Fruit fly (Drosophila melanogaster) whole organism, embryonic: ENCODE data around the gene CG42540.

Experiments
- Atf6 ChIP-seq: fragments of 200-800 bp; sonication (Bioruptor generic); IDR thresholded peaks from 2 replicates; pipeline ENCODE4 v1.3.6; 2022; ENCODE audit warnings: missing biosample characterization, missing genetic modification characterization
- BtbVII ChIP-seq: fragments of 200-800 bp; sonication (Bioruptor generic); optimal IDR thresholded peaks from 3 replicates; lab custom pipeline; 2017; ENCODE audit warnings: missing biosample characterization, mild to moderate bottlenecking, missing genetic modification characterization
- Bteb2 ChIP-seq: fragments of 200-800 bp; sonication (Bioruptor generic); optimal IDR thresholded peaks from 2 replicates; lab custom pipeline; 2016; ENCODE audit warnings: missing biosample characterization, missing genetic modification characterization
- CG10543 ChIP-seq: fragments of 200-800 bp; sonication (Bioruptor generic); optimal IDR thresholded peaks from 3 replicates; lab custom pipeline; 2017; ENCODE audit warnings: missing biosample characterization, mild to moderate bottlenecking, missing genetic modification characterization, moderate library complexity
- CG10979 ChIP-seq: fragments of 200-800 bp; sonication (Bioruptor generic); optimal IDR thresholded peaks from 2 replicates; lab custom pipeline; 2018; ENCODE audit warnings: missing biosample characterization, mild to moderate bottlenecking, missing genetic modification characterization, moderate library complexity
- CG11398 ChIP-seq: fragments of 200-800 bp; sonication (Bioruptor generic); optimal IDR thresholded peaks from 2 replicates; lab custom pipeline; 2016; ENCODE audit warnings: missing biosample characterization, missing genetic modification characterization
- CG14860 ChIP-seq: fragments of 200-800 bp; sonication (Bioruptor generic); IDR thresholded peaks from 3 replicates; pipeline ENCODE4 v1.3.6; 2022; ENCODE audit warnings: missing biosample characterization, missing genetic modification characterization; ENCODE audit not compliant: partially characterized antibody
- CG17568 ChIP-seq: fragments of 200-800 bp; sonication (Bioruptor generic); optimal IDR thresholded peaks from 2 replicates; lab custom pipeline; 2018; ENCODE audit warnings: missing biosample characterization, mild to moderate bottlenecking, missing genetic modification characterization, moderate library complexity
- CG17612 ChIP-seq: fragments of 200-800 bp; sonication (Bioruptor generic); IDR thresholded peaks from 2 replicates; pipeline ENCODE4 v1.3.6; 2022; ENCODE audit warnings: missing biosample characterization, missing genetic modification characterization
- CG1832 ChIP-seq: fragments of 200-800 bp; sonication (Bioruptor generic); optimal IDR thresholded peaks from 2 replicates; lab custom pipeline; 2017; ENCODE audit warnings: missing biosample characterization, mild to moderate bottlenecking, missing genetic modification characterization, inconsistent platforms
- CG18476 ChIP-seq: fragments of 200-800 bp; sonication (Bioruptor generic); optimal IDR thresholded peaks from 2 replicates; lab custom pipeline; 2016; ENCODE audit warnings: missing biosample characterization, mild to moderate bottlenecking, missing genetic modification characterization
- CG18599 ChIP-seq: fragments of 200-800 bp; sonication (Bioruptor generic); optimal IDR thresholded peaks from 3 replicates; lab custom pipeline; 2017; ENCODE audit warnings: missing biosample characterization, missing genetic modification characterization, mild to moderate bottlenecking, moderate library complexity, missing genetic modification reagents
- CG3407 ChIP-seq: fragments of 200-800 bp; sonication (Bioruptor generic); optimal IDR thresholded peaks from 2 replicates; lab custom pipeline; 2018; ENCODE audit warnings: missing biosample characterization, mild to moderate bottlenecking, missing genetic modification characterization
- CG34224 ChIP-seq: fragments of 200-800 bp; sonication (Bioruptor generic); IDR thresholded peaks from 3 replicates; pipeline ENCODE4 v1.3.6; 2022; ENCODE audit warnings: missing biosample characterization, missing genetic modification characterization; ENCODE audit not compliant: partially characterized antibody
- CG34376 ChIP-seq: fragments of 200-800 bp; sonication (Bioruptor generic); optimal IDR thresholded peaks from 2 replicates; lab custom pipeline; 2018; ENCODE audit warnings: missing biosample characterization, mild to moderate bottlenecking, missing genetic modification characterization
- CG4424 ChIP-seq: fragments of 200-800 bp; sonication (Bioruptor generic); optimal IDR thresholded peaks from 3 replicates; lab custom pipeline; 2016; ENCODE audit warnings: missing biosample characterization, missing genetic modification characterization
- CG6689 ChIP-seq: fragments of 200-800 bp; sonication (Bioruptor generic); IDR thresholded peaks from 2 replicates; pipeline ENCODE4 v1.3.6; 2022; ENCODE audit warnings: missing biosample characterization, missing genetic modification characterization
- CG8388 ChIP-seq: fragments of 200-800 bp; sonication (Bioruptor generic); optimal IDR thresholded peaks from 2 replicates; lab custom pipeline; 2019; ENCODE audit warnings: missing biosample characterization, mild to moderate bottlenecking, missing genetic modification characterization, moderate library complexity
- D19B ChIP-seq: fragments of 200-800 bp; sonication (Bioruptor generic); optimal IDR thresholded peaks from 2 replicates; lab custom pipeline; 2017; ENCODE audit warnings: missing biosample characterization, mild to moderate bottlenecking, missing genetic modification characterization
- Dp ChIP-seq: fragments of 200-800 bp; sonication (Bioruptor generic); optimal IDR thresholded peaks from 2 replicates; lab custom pipeline; 2018; ENCODE audit warnings: missing biosample characterization, mild to moderate bottlenecking, missing genetic modification characterization, moderate library complexity
- Drgx ChIP-seq: fragments of 200-800 bp; sonication (Bioruptor generic); IDR thresholded peaks from 2 replicates; pipeline ENCODE4 v1.3.6; 2022; ENCODE audit warnings: missing biosample characterization, missing genetic modification characterization
- Gug ChIP-seq: fragments of 200-800 bp; sonication (Bioruptor generic); IDR thresholded peaks from 4 replicates; pipeline ENCODE4 v1.3.6; 2022; ENCODE audit warnings: missing biosample characterization, missing genetic modification characterization
- HLHmδ ChIP-seq: fragments of 200-800 bp; sonication (Bioruptor generic); optimal IDR thresholded peaks from 2 replicates; lab custom pipeline; 2018; ENCODE audit warnings: missing biosample characterization, mild to moderate bottlenecking, missing genetic modification characterization, moderate library complexity
- HmgD ChIP-seq: fragments of 200-800 bp; sonication (Bioruptor generic); optimal IDR thresholded peaks from 3 replicates; lab custom pipeline; 2016; ENCODE audit warnings: missing biosample characterization, missing genetic modification characterization
- Jarid2 ChIP-seq: fragments of 200-800 bp; sonication (Bioruptor generic); optimal IDR thresholded peaks from 3 replicates; lab custom pipeline; 2017; ENCODE audit warnings: mild to moderate bottlenecking, missing biosample characterization, missing genetic modification reagents, missing genetic modification characterization
- MESR4 ChIP-seq: fragments of 200-800 bp; sonication (Bioruptor generic); optimal IDR thresholded peaks from 2 replicates; lab custom pipeline; 2018; ENCODE audit warnings: missing biosample characterization, mild to moderate bottlenecking, missing genetic modification characterization, moderate library complexity
- Med ChIP-seq: fragments of 200-800 bp; sonication (Bioruptor generic); peaks from one replicate; lab custom pipeline; 2016; ENCODE audit warnings: missing biosample characterization, missing genetic modification characterization, mild to moderate bottlenecking, inconsistent platforms, moderate library complexity
- Mrtf ChIP-seq: fragments of 200-800 bp; sonication (Bioruptor generic); IDR thresholded peaks from 3 replicates; pipeline ENCODE4 v1.3.6; 2022; ENCODE audit warnings: missing biosample characterization, missing genetic modification characterization
- NFAT ChIP-seq: fragments of 200-800 bp; sonication (Bioruptor generic); IDR thresholded peaks from 2 replicates; pipeline ENCODE4 v1.3.6; 2022; ENCODE audit warnings: missing biosample characterization, missing genetic modification characterization
- Opbp ChIP-seq: fragments of 200-800 bp; sonication (Bioruptor generic); IDR thresholded peaks from 3 replicates; pipeline ENCODE4 v1.3.6; 2022; ENCODE audit warnings: missing biosample characterization, missing genetic modification characterization; ENCODE audit not compliant: partially characterized antibody
- Scr ChIP-seq: fragments of 200-800 bp; sonication (Bioruptor generic); IDR thresholded peaks from 2 replicates; pipeline ENCODE4 v1.3.6; 2022; ENCODE audit warnings: missing biosample characterization, missing genetic modification characterization; ENCODE audit not compliant: partially characterized antibody
- br ChIP-seq: fragments of >200 bp; optimal IDR thresholded peaks from 2 replicates; lab custom pipeline; 2017
- cwo ChIP-seq: fragments of 200-800 bp; sonication (Bioruptor generic); optimal IDR thresholded peaks from 3 replicates; lab custom pipeline; 2017; ENCODE audit warnings: missing biosample characterization, missing genetic modification characterization, mild to moderate bottlenecking, moderate library complexity, missing genetic modification reagents
- disco-r ChIP-seq: fragments of 200-800 bp; sonication (Bioruptor generic); optimal IDR thresholded peaks from 2 replicates; lab custom pipeline; 2016; ENCODE audit warnings: missing biosample characterization, missing genetic modification characterization
- dysf ChIP-seq: fragments of 200-800 bp; sonication (Bioruptor generic); IDR thresholded peaks from 3 replicates; pipeline ENCODE4 v1.3.6; 2022; ENCODE audit warnings: missing biosample characterization, missing genetic modification characterization
- ewg ChIP-seq: fragments of 200-800 bp; sonication (Bioruptor generic); optimal IDR thresholded peaks from 3 replicates; lab custom pipeline; 2017; ENCODE audit warnings: mild to moderate bottlenecking, missing biosample characterization, missing genetic modification reagents, missing genetic modification characterization
- grau ChIP-seq: fragments of 200-800 bp; optimal IDR thresholded peaks from 3 replicates; lab custom pipeline; 2019; ENCODE audit warnings: missing biosample characterization, mild to moderate bottlenecking, missing genetic modification characterization, moderate library complexity
- grn ChIP-seq: fragments of 200-800 bp; sonication (Bioruptor generic); optimal IDR thresholded peaks from 3 replicates; lab custom pipeline; 2017; ENCODE audit warnings: missing biosample characterization, missing genetic modification characterization
- jumu ChIP-seq: fragments of 200-800 bp; sonication (Bioruptor generic); optimal IDR thresholded peaks from 3 replicates; lab custom pipeline; 2016; ENCODE audit warnings: missing biosample characterization, missing genetic modification characterization
- lbe ChIP-seq: fragments of 200-800 bp; sonication (Bioruptor generic); optimal IDR thresholded peaks from 2 replicates; lab custom pipeline; 2016; ENCODE audit warnings: missing biosample characterization, mild to moderate bottlenecking, missing genetic modification characterization
- luna ChIP-seq: fragments of 200-800 bp; sonication (Bioruptor generic); optimal IDR thresholded peaks from 2 replicates; lab custom pipeline; 2016; ENCODE audit warnings: missing biosample characterization, missing genetic modification characterization
- pho ChIP-seq: fragments of 200-800 bp; sonication (Bioruptor generic); optimal IDR thresholded peaks from 2 replicates; lab custom pipeline; 2016; ENCODE audit warnings: missing biosample characterization, missing genetic modification characterization
- schlank ChIP-seq: fragments of 200-800 bp; sonication (Bioruptor generic); optimal IDR thresholded peaks from 2 replicates; lab custom pipeline; 2018; ENCODE audit warnings: missing biosample characterization, mild to moderate bottlenecking, missing genetic modification characterization
- sens ChIP-seq: fragments of 200-800 bp; sonication (Bioruptor generic); peaks from one replicate; lab custom pipeline; 2016; ENCODE audit warnings: missing biosample characterization, missing genetic modification characterization
- slp2 ChIP-seq: fragments of 200-800 bp; sonication (Bioruptor generic); optimal IDR thresholded peaks from 2 replicates; lab custom pipeline; 2016; ENCODE audit warnings: missing biosample characterization, missing genetic modification characterization
- trh ChIP-seq: fragments of 200-800 bp; sonication (Bioruptor generic); optimal IDR thresholded peaks from 2 replicates; lab custom pipeline; 2016; ENCODE audit warnings: missing biosample characterization, missing genetic modification characterization
- unc-4 ChIP-seq: fragments of 200-800 bp; sonication (Bioruptor generic); IDR thresholded peaks from 2 replicates; pipeline ENCODE4 v1.3.6; 2022; ENCODE audit warnings: missing biosample characterization, missing genetic modification characterization; ENCODE audit not compliant: partially characterized antibody
- zf30C ChIP-seq: fragments of 200-800 bp; sonication (Bioruptor generic); optimal IDR thresholded peaks from 3 replicates; lab custom pipeline; 2018; ENCODE audit warnings: missing biosample characterization, mild to moderate bottlenecking, missing genetic modification characterization
- zfh1 ChIP-seq: fragments of 200-800 bp; sonication (Bioruptor generic); IDR thresholded peaks from 3 replicates; pipeline ENCODE4 v1.3.6; 2022; ENCODE audit warnings: missing biosample characterization, missing genetic modification characterization

CG42540 gene

dm6 chr3L:4624371-4625154 is 68.7 kb downstream of the CG42540 start (continued):
- TF ChIP-seq grau (tag; lab: Kevin White, UChicago) (peak; percentile 98), CG18599 (GFP tag; lab: Kevin White, UChicago) (peak; percentile 93), CG34224 (no peak), slp2 (GFP tag; lab: Kevin White, UChicago) (peak; percentile 82), zfh1 (GFP tag; lab: Robert Waterston, UW) (peak; percentile 80), CG34376 (GFP tag; lab: Kevin White, UChicago) (peak; percentile 45), cwo (GFP tag; lab: Kevin White, UChicago) (peak; percentile 84), HLHmδ (GFP tag; lab: Kevin White, UChicago) (no peak), Drgx (GFP tag; lab: Robert Waterston, UW) (peak; percentile 93), CG11398 (GFP tag; lab: Kevin White, UChicago) (peak; percentile 76), Mrtf (GFP tag; lab: Robert Waterston, UW) (peak; percentile 83; the same call in 2 of the 3 replicates), CG3407 (GFP tag; lab: Kevin White, UChicago) (peak; percentile 26), D19B (peak; percentile 71), CG6689 (peak; percentile 92), CG14860 (GFP tag; lab: Robert Waterston, UW) (no peak), CG8388 (GFP tag; lab: Kevin White, UChicago) (peak; percentile 83), CG4424 (GFP tag; lab: Kevin White, UChicago) (peak; percentile 91), grn (GFP tag; lab: Kevin White, UChicago) (peak; percentile 1), NFAT (GFP tag; lab: Robert Waterston, UW) (peak; percentile 33; the same call in 1 of the 2 replicates), br (lab: Kevin White, UChicago) (no peak), unc-4 (GFP tag; lab: Robert Waterston, UW) (no peak), CG17612 (GFP tag; lab: Robert Waterston, UW) (peak; percentile 59; the same call in 1 of the 2 replicates), MESR4 (GFP tag; lab: Kevin White, UChicago) (no peak), sens (peak; percentile 98), lbe (GFP tag; lab: Kevin White, UChicago) (no peak), Med (GFP tag; lab: Kevin White, UChicago) (peak; percentile 96), CG18476 (GFP tag; lab: Kevin White, UChicago) (peak; percentile 83), Jarid2 (peak; percentile 51), disco-r (peak; percentile 54), ewg (peak; percentile 88), Opbp (GFP tag; lab: Robert Waterston, UW) (no peak), CG10979 (peak; percentile 91), Atf6 (GFP tag; lab: Robert Waterston, UW) (peak; percentile 86), dysf (GFP tag; lab: Robert Waterston, UW) (peak; percentile 93), zf30C (GFP tag; lab: Kevin White, UChicago) (no peak), Scr (no peak), BtbVII (GFP tag; lab: Kevin White, UChicago) (peak; percentile 76), trh (GFP tag; lab: Kevin White, UChicago) (peak; percentile 34), CG10543 (GFP tag; lab: Kevin White, UChicago) (peak; percentile 80), Dp (no peak), jumu (GFP tag; lab: Kevin White, UChicago) (peak; percentile 72), schlank (tag; lab: Kevin White, UChicago) (peak; percentile 28), HmgD (GFP tag; lab: Kevin White, UChicago) (peak; percentile 64), CG17568 (GFP tag; lab: Kevin White, UChicago) (peak; percentile 39), Bteb2 (peak; percentile 67), Gug (GFP tag; lab: Robert Waterston, UW) (peak; percentile 77), CG1832 (GFP tag; lab: Kevin White, UChicago) (peak; percentile 51), luna (GFP tag; lab: Kevin White, UChicago) (peak; percentile 63), pho (GFP tag; lab: Kevin White, UChicago) (peak; percentile 86)
